Fruit fly (Drosophila melanogaster): Measurements from ENCODE around the gene Jwa.
A peak's percentile ranks its signal among the peaks of the same experiment; 100 is the strongest.

The Jwa gene

dm6 chr2L:18673185-18673584 is 32.3 kb downstream of the Jwa start, which contains the start of gene CG43339 (continued):
- TF ChIP-seq twi (tag; optimal IDR thresholded peaks at IDR 0.05): no peak

DNA sequence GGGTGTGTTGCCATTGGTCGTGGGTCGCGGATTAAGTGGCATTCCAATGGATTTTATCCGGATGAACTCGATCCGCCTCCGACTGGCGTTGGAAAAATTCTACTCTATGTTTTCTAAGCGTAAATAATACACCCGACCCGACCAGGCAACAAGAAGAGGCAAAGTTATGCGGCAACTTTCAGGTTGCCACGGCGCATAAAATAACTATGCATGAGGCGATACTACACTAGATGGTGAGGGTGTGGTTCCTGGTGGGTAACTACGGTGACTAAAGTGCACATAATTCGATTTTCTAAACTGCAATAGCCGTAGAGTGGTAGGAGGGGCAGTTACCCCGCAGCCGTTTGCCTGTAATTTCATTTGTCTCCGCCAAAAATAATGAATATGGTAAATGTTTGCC is 34.4 kb downstream of the Jwa start, which contains the start of gene CG43338:
Gene CG43338, minus strand, starts transcription at position 101 of the 400 bp plus-strand sequence.
- TF ChIP-seq CG10462 (GFP tag; optimal IDR thresholded peaks at IDR 0.05) (no peak), CG17829 (tag; optimal IDR thresholded peaks at IDR 0.05) (no peak), D19A (tag; optimal IDR thresholded peaks at IDR 0.05) (no peak), hkb (optimal IDR thresholded peaks at IDR 0.05) (no peak), hkb (GFP tag; IDR thresholded peaks at IDR 0.05) (no peak), vfl (GFP tag; optimal IDR thresholded peaks at IDR 0.05) (no peak), Rfx (GFP tag; IDR thresholded peaks at IDR 0.05) (no peak), Hr78 (GFP tag; optimal IDR thresholded peaks at IDR 0.05) (no peak), slbo (GFP tag; IDR thresholded peaks at IDR 0.05) (no peak), unc-4 (GFP tag; IDR thresholded peaks at IDR 0.05; ENCODE audit: partially characterized antibody) (no peak), gro (GFP tag; optimal IDR thresholded peaks at IDR 0.05) (no peak), Lim3 (GFP tag; IDR thresholded peaks at IDR 0.05) (no peak), CG8281 (tag; optimal IDR thresholded peaks at IDR 0.05) (no peak), gcm (GFP tag; optimal IDR thresholded peaks at IDR 0.05) (no peak), bigmax (GFP tag; optimal IDR thresholded peaks at IDR 0.05) (no peak), sisA (GFP tag; IDR thresholded peaks at IDR 0.05) (no peak), ato (GFP tag; IDR thresholded peaks at IDR 0.05; ENCODE audit: partially characterized antibody) (no peak), Hr51 (GFP tag; optimal IDR thresholded peaks at IDR 0.05) (no peak), lov (optimal IDR thresholded peaks at IDR 0.05) (no peak), lov (GFP tag; IDR thresholded peaks at IDR 0.05) (no peak)

DNA sequence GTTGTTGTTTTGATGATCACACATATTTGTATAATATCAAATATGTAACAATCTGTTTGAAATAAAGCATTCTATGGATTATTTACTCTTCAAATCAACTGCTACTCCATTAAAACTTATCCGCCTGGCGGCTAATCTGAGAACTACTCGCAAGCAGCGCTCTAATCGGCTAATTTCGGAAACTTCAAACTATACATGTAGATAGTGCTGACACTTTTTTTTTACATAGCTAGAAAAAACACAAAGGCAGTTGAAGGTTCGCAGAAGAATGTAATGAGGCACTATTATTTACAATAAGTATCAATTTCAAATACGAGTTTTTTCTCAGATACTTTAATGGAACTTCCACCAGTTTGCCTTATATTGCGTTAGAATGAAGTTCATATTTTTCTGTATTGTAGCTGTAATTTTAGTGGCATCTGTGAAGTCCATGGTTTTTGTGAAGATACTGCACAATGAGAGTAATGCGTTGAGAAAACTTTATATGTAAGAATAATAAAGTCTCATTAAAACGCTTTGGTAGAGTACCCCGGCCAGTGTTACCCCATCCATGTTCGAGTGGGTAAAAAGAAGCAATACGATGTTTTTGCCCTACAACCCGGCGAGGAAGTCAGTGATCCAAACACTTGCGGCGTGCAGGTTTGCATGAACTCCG is 39.4 kb downstream of the Jwa start:
- peak; percentile 84 for TF ChIP-seq slbo (GFP tag; IDR thresholded peaks at IDR 0.05)
- peak; percentile 11 for TF ChIP-seq Six4 (GFP tag; optimal IDR thresholded peaks at IDR 0.05)
- TF ChIP-seq luna (GFP tag; optimal IDR thresholded peaks at IDR 0.05): no peak
- no peak for TF ChIP-seq eve (GFP tag; optimal IDR thresholded peaks at IDR 0.05)
- peak; percentile 60; the same call in 2 of the 3 replicates for TF ChIP-seq knrl (GFP tag; IDR thresholded peaks at IDR 0.05; ENCODE audit: partially characterized antibody)
- TF ChIP-seq CG16863 (GFP tag; optimal IDR thresholded peaks at IDR 0.05): peak; percentile 41
- no peak for TF ChIP-seq PHDP (tag; optimal IDR thresholded peaks at IDR 0.05)
- peak; percentile 29 for TF ChIP-seq disco-r (GFP tag; optimal IDR thresholded peaks at IDR 0.05)
- peak; percentile 4 for TF ChIP-seq Atf-2 (GFP tag; optimal IDR thresholded peaks at IDR 0.05)
- TF ChIP-seq ham (GFP tag; IDR thresholded peaks at IDR 0.05): no peak
- peak; percentile 24 for TF ChIP-seq CG10654 (GFP tag; optimal IDR thresholded peaks at IDR 0.05)
- TF ChIP-seq vvl (GFP tag; IDR thresholded peaks at IDR 0.05): peak; percentile 47; the same call in 1 of the 2 replicates
- TF ChIP-seq CG7987 (GFP tag; optimal IDR thresholded peaks at IDR 0.05): peak; percentile 29
- TF ChIP-seq CG12659 (GFP tag; optimal IDR thresholded peaks at IDR 0.05): peak; percentile 38
- TF ChIP-seq CG14050 (GFP tag; IDR thresholded peaks at IDR 0.05): peak; percentile 33; the same call in 1 of the 3 replicates
- TF ChIP-seq otp (GFP tag; IDR thresholded peaks at IDR 0.05): peak; percentile 62; the same call in 2 of the 3 replicates
- peak; percentile 92 for TF ChIP-seq Ets65A (GFP tag)
- TF ChIP-seq CG30403 (GFP tag; optimal IDR thresholded peaks at IDR 0.05): peak; percentile 60
- TF ChIP-seq CG5245 (GFP tag; optimal IDR thresholded peaks at IDR 0.05): peak; percentile 56
- TF ChIP-seq cg (GFP tag; optimal IDR thresholded peaks at IDR 0.05): no peak
- TF ChIP-seq CG14965 (GFP tag; optimal IDR thresholded peaks at IDR 0.05; ENCODE audit: borderline replicate concordance): no peak
- no peak for TF ChIP-seq al (GFP tag; IDR thresholded peaks at IDR 0.05)
- TF ChIP-seq twi (tag; optimal IDR thresholded peaks at IDR 0.05): no peak
- TF ChIP-seq CG11247 (GFP tag; IDR thresholded peaks at IDR 0.05): peak; percentile 82
- peak; percentile 43 for TF ChIP-seq Chrac-16 (GFP tag; optimal IDR thresholded peaks at IDR 0.05)
- no peak for TF ChIP-seq Gsc (GFP tag; IDR thresholded peaks at IDR 0.05)
- TF ChIP-seq CG8944 (GFP tag; optimal IDR thresholded peaks at IDR 0.05): peak; percentile 20
- TF ChIP-seq Xbp1 (GFP tag; optimal IDR thresholded peaks at IDR 0.05): peak; percentile 82
- no peak for TF ChIP-seq Poxn (GFP tag; IDR thresholded peaks at IDR 0.05)
- TF ChIP-seq cad (GFP tag; optimal IDR thresholded peaks at IDR 0.05): no peak

Data from whole organism, embryonic.